Worm (Caenorhabditis elegans): ENCODE data around the gene C04F5.9.

DNA sequence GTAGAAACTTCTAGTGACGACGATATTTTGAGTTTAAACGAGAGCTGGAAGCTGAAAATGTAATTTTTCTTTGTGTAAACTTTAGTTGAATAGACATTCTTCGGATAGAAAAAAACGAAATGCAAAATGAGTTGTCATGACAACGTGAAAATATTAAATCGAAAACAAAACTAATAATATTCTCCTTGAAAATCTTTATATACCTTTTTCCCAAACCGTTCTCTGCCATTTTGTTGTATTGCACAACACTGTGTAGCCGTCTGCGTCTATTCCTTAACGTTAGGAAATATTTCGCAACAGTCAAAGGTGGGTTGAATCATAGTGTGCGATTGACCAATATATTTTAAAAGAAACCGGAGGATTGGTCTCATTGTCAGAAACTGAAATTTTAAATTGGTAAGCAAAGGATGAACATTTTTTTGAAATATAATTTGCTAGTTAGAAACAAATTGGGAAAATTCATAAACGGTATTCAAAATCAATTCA, 38.1 kb downstream of the C04F5.9 start, which contains the start of gene Y58A7A.3:
- TF ChIP-seq che-1 (tag; optimal IDR thresholded peaks at IDR 0.05) (no peak), K09A11.1 (tag; optimal IDR thresholded peaks at IDR 0.05; ENCODE audit: insufficient read depth) (no peak), syd-9 (tag; optimal IDR thresholded peaks at IDR 0.05) (no peak), sdc-2 (tag; optimal IDR thresholded peaks at IDR 0.05) (no peak), rnt-1 (tag; optimal IDR thresholded peaks at IDR 0.05) (no peak)
